Fruit fly (Drosophila melanogaster): ENCODE data around the gene ea.
A peak's percentile ranks its signal among the peaks of the same experiment; 100 is the strongest.

ea gene

dm6 chr3R:15290642-15291118 lies 37.8 kb upstream of the ea start, which contains the start of gene CG45218:
TSS of gene CG45218 (minus strand) at chr3R:15290799.
- peak; percentile 2 for TF ChIP-seq CG8478 (optimal IDR thresholded peaks at IDR 0.05)
- TF ChIP-seq pan (optimal IDR thresholded peaks at IDR 0.05): no peak

- no peak for TF ChIP-seq usp (GFP tag; optimal IDR thresholded peaks at IDR 0.05)
- peak; percentile 76 for TF ChIP-seq CG8478 (optimal IDR thresholded peaks at IDR 0.05)
Measured at dm6 chr3R:15291551-15292223, 36.8 kb upstream of the ea start.

- TF ChIP-seq EcR (GFP tag; optimal IDR thresholded peaks at IDR 0.05): no peak
- TF ChIP-seq CG8478 (optimal IDR thresholded peaks at IDR 0.05): no peak
Measured at dm6 chr3R:15292241-15293004, 36.1 kb upstream of the ea start.

- TF ChIP-seq pan (optimal IDR thresholded peaks at IDR 0.05): no peak
- no peak for TF ChIP-seq EcR (GFP tag; optimal IDR thresholded peaks at IDR 0.05)
- no peak for TF ChIP-seq CG8478 (optimal IDR thresholded peaks at IDR 0.05)
- TF ChIP-seq Dll (optimal IDR thresholded peaks at IDR 0.05): no peak
- no peak for TF ChIP-seq psq (optimal IDR thresholded peaks at IDR 0.05)
- no peak for TF ChIP-seq usp (GFP tag; optimal IDR thresholded peaks at IDR 0.05)
Measured at dm6 chr3R:15293005-15293877, 35.3 kb upstream of the ea start.

- no peak for TF ChIP-seq Dll (optimal IDR thresholded peaks at IDR 0.05)
- TF ChIP-seq psq (optimal IDR thresholded peaks at IDR 0.05): no peak
- TF ChIP-seq usp (GFP tag; optimal IDR thresholded peaks at IDR 0.05): no peak
- no peak for TF ChIP-seq pan (optimal IDR thresholded peaks at IDR 0.05)
- no peak for TF ChIP-seq CG8478 (optimal IDR thresholded peaks at IDR 0.05)
- no peak for TF ChIP-seq EcR (GFP tag; optimal IDR thresholded peaks at IDR 0.05)
Measured at dm6 chr3R:15293878-15294350, 34.6 kb upstream of the ea start.

dm6 chr3R:15297904-15298303 lies 30.6 kb upstream of the ea start:
- TF ChIP-seq EcR (GFP tag; optimal IDR thresholded peaks at IDR 0.05) (no peak), usp (GFP tag; optimal IDR thresholded peaks at IDR 0.05) (no peak), Dll (optimal IDR thresholded peaks at IDR 0.05) (no peak), psq (optimal IDR thresholded peaks at IDR 0.05) (no peak), CG8478 (optimal IDR thresholded peaks at IDR 0.05) (no peak), pan (optimal IDR thresholded peaks at IDR 0.05) (no peak)

dm6 chr3R:15305246-15305645 lies 23.3 kb upstream of the ea start:
- TF ChIP-seq psq (optimal IDR thresholded peaks at IDR 0.05) (no peak), pan (optimal IDR thresholded peaks at IDR 0.05) (no peak), usp (GFP tag; optimal IDR thresholded peaks at IDR 0.05) (no peak), EcR (GFP tag; optimal IDR thresholded peaks at IDR 0.05) (no peak), Dll (optimal IDR thresholded peaks at IDR 0.05) (no peak), CG8478 (optimal IDR thresholded peaks at IDR 0.05) (no peak)

- TF ChIP-seq usp (GFP tag; optimal IDR thresholded peaks at IDR 0.05) (no peak), psq (optimal IDR thresholded peaks at IDR 0.05) (no peak), pan (optimal IDR thresholded peaks at IDR 0.05) (no peak), Dll (optimal IDR thresholded peaks at IDR 0.05) (no peak), CG8478 (optimal IDR thresholded peaks at IDR 0.05) (no peak), EcR (GFP tag; optimal IDR thresholded peaks at IDR 0.05) (no peak)
Measured at dm6 chr3R:15309924-15310323, 18.6 kb upstream of the ea start, which contains the start of gene Tm2. TSS of gene Tm2 (plus strand) at chr3R:15310193.

dm6 chr3R:15310695-15311094 lies 17.8 kb upstream of the ea start:
- TF ChIP-seq usp (GFP tag; optimal IDR thresholded peaks at IDR 0.05) (no peak), EcR (GFP tag; optimal IDR thresholded peaks at IDR 0.05) (no peak), CG8478 (optimal IDR thresholded peaks at IDR 0.05) (no peak)

dm6 chr3R:15313836-15314235 lies 14.7 kb upstream of the ea start:
- TF ChIP-seq pan (optimal IDR thresholded peaks at IDR 0.05) (no peak), CG8478 (optimal IDR thresholded peaks at IDR 0.05) (no peak), psq (optimal IDR thresholded peaks at IDR 0.05) (no peak), Dll (optimal IDR thresholded peaks at IDR 0.05) (no peak), usp (GFP tag; optimal IDR thresholded peaks at IDR 0.05) (no peak), EcR (GFP tag; optimal IDR thresholded peaks at IDR 0.05) (no peak)

dm6 chr3R:15316326-15316725 lies 12.2 kb upstream of the ea start, which contains the start of gene CG14866:
TSS of gene CG14866 (plus strand) at chr3R:15316471.
- TF ChIP-seq pan (optimal IDR thresholded peaks at IDR 0.05) (no peak), EcR (GFP tag; optimal IDR thresholded peaks at IDR 0.05) (no peak), usp (GFP tag; optimal IDR thresholded peaks at IDR 0.05) (no peak), CG8478 (optimal IDR thresholded peaks at IDR 0.05) (no peak), psq (optimal IDR thresholded peaks at IDR 0.05) (no peak), Dll (optimal IDR thresholded peaks at IDR 0.05) (no peak)

Data from whole organism.